Fruit fly (Drosophila melanogaster) Kc167 (cell line): ENCODE measurements around the gene kek5.

ENCODE experiments used
- Myc ChIP-seq: fragments of >200 bp; optimal IDR thresholded peaks from 2 replicates; lab custom pipeline; 2017; ENCODE audit warnings: missing external identifiers
- Sin3A ChIP-seq: fragments of >200 bp; optimal IDR thresholded peaks from 2 replicates; lab custom pipeline; 2018; ENCODE audit warnings: missing external identifiers
- h ChIP-seq: fragments of >200 bp; optimal IDR thresholded peaks from 3 replicates; lab custom pipeline; 2018; ENCODE audit warnings: missing external identifiers
- insv ChIP-seq: fragments of >200 bp; optimal IDR thresholded peaks from 3 replicates; lab custom pipeline; 2018; ENCODE audit warnings: missing external identifiers
- psq ChIP-seq: fragments of >200 bp; optimal IDR thresholded peaks from 2 replicates; lab custom pipeline; 2017; ENCODE audit warnings: missing external identifiers
- ttk ChIP-seq: sonication (Bioruptor generic); optimal IDR thresholded peaks from 2 replicates; lab custom pipeline; 2017; ENCODE audit warnings: missing external identifiers

dm6 chrX:19461630-19462029, 108.6 kb downstream of the kek5 start:
- TF ChIP-seq psq (lab: Kevin White, UChicago) (no peak), ttk (lab: Kevin White, UChicago) (no peak), insv (no peak), Sin3A (lab: Kevin White, UChicago) (no peak), h (lab: Kevin White, UChicago) (no peak), Myc (lab: Kevin White, UChicago) (no peak)
